Fruit fly (Drosophila melanogaster) whole organism, embryonic: ENCODE data around the gene CG10993.
A peak's percentile ranks its signal among the peaks of the same experiment; 100 is the strongest.

ENCODE experiments used
- Asciz ChIP-seq: fragments of 200-800 bp; sonication (Bioruptor generic); optimal IDR thresholded peaks from 2 replicates; lab custom pipeline; 2017; ENCODE audit warnings: missing biosample characterization, mild to moderate bottlenecking, missing genetic modification characterization, missing genetic modification reagents
- CG10321 ChIP-seq: fragments of 200-800 bp; sonication (Bioruptor generic); IDR thresholded peaks from 2 replicates; pipeline ENCODE4 v1.3.6; 2022; ENCODE audit warnings: missing biosample characterization, missing genetic modification characterization
- CG12391 ChIP-seq: fragments of 200-800 bp; sonication (Bioruptor generic); optimal IDR thresholded peaks from 3 replicates; lab custom pipeline; 2018; ENCODE audit warnings: missing biosample characterization, mild to moderate bottlenecking, missing genetic modification characterization, moderate library complexity
- CG12942 ChIP-seq: fragments of 200-800 bp; sonication (Bioruptor generic); optimal IDR thresholded peaks from 3 replicates; lab custom pipeline; 2016; ENCODE audit warnings: missing biosample characterization, missing genetic modification characterization
- CG13775 ChIP-seq: fragments of 200-800 bp; sonication (Bioruptor generic); optimal IDR thresholded peaks from 3 replicates; lab custom pipeline; 2017; ENCODE audit warnings: missing biosample characterization, mild to moderate bottlenecking, missing genetic modification characterization
- CG14710 ChIP-seq: fragments of 200-800 bp; sonication (Bioruptor generic); optimal IDR thresholded peaks from 3 replicates; lab custom pipeline; 2019; ENCODE audit warnings: missing biosample characterization, mild to moderate bottlenecking, missing genetic modification characterization, moderate library complexity
- CG15479 ChIP-seq: fragments of 200-800 bp; sonication (Bioruptor generic); optimal IDR thresholded peaks from 3 replicates; lab custom pipeline; 2019; ENCODE audit warnings: missing biosample characterization, mild to moderate bottlenecking, missing genetic modification characterization, moderate library complexity
- CG15601 ChIP-seq: fragments of 200-800 bp; sonication (Bioruptor generic); optimal IDR thresholded peaks from 3 replicates; lab custom pipeline; 2019; ENCODE audit warnings: missing biosample characterization, mild to moderate bottlenecking, missing genetic modification characterization, moderate library complexity
- CG17186 ChIP-seq: fragments of 200-800 bp; sonication (Bioruptor generic); optimal IDR thresholded peaks from 3 replicates; lab custom pipeline; 2017; ENCODE audit warnings: missing biosample characterization, missing genetic modification reagents, missing genetic modification characterization
- CG17328 ChIP-seq: fragments of 200-800 bp; sonication (Bioruptor generic); IDR thresholded peaks from 2 replicates; pipeline ENCODE4 v1.3.6; 2022; ENCODE audit warnings: missing biosample characterization, missing genetic modification characterization
- CG17359 ChIP-seq: fragments of 200-800 bp; sonication (Bioruptor generic); optimal IDR thresholded peaks from 3 replicates; lab custom pipeline; 2018; ENCODE audit warnings: missing biosample characterization, mild to moderate bottlenecking, missing genetic modification characterization, moderate library complexity
- CG18262 ChIP-seq: fragments of 200-800 bp; optimal IDR thresholded peaks from 3 replicates; lab custom pipeline; 2019; ENCODE audit warnings: missing biosample characterization, mild to moderate bottlenecking, missing genetic modification characterization, moderate library complexity
- CG3407 ChIP-seq: fragments of 200-800 bp; sonication (Bioruptor generic); optimal IDR thresholded peaks from 2 replicates; lab custom pipeline; 2018; ENCODE audit warnings: missing biosample characterization, mild to moderate bottlenecking, missing genetic modification characterization
- CG6175 ChIP-seq: fragments of 200-800 bp; sonication (Bioruptor generic); IDR thresholded peaks from 3 replicates; pipeline ENCODE4 v1.3.6; 2022; ENCODE audit warnings: missing biosample characterization, missing genetic modification characterization
- CG6791 ChIP-seq: fragments of 200-800 bp; sonication (Bioruptor generic); IDR thresholded peaks from 3 replicates; pipeline ENCODE4 v1.3.6; 2022; ENCODE audit warnings: missing biosample characterization, missing genetic modification characterization; ENCODE audit not compliant: partially characterized antibody
- CG8290 ChIP-seq, 3 experiments: fragments of 200-800 bp; sonication (Bioruptor generic); optimal IDR thresholded peaks; 2 replicates each; lab custom pipeline; 2016 to 2019; ENCODE audit warnings: missing biosample characterization in 3 of 3, missing genetic modification characterization in 3 of 3, mild to moderate bottlenecking in 2 of 3, moderate library complexity in 1 of 3
- Camta ChIP-seq: fragments of 200-800 bp; sonication (Bioruptor generic); optimal IDR thresholded peaks from 2 replicates; lab custom pipeline; 2016; ENCODE audit warnings: missing biosample characterization, missing genetic modification characterization
- Dbx ChIP-seq: fragments of 200-800 bp; sonication (Bioruptor generic); IDR thresholded peaks from 3 replicates; pipeline ENCODE4 v1.3.6; 2022; ENCODE audit warnings: missing biosample characterization, missing genetic modification characterization
- Deaf1 ChIP-seq: fragments of 200-800 bp; optimal IDR thresholded peaks from 3 replicates; lab custom pipeline; 2019; ENCODE audit warnings: missing biosample characterization, mild to moderate bottlenecking, missing genetic modification characterization, moderate library complexity
- Dip2 ChIP-seq: fragments of 200-800 bp; sonication (Bioruptor generic); IDR thresholded peaks from 2 replicates; pipeline ENCODE4 v1.3.6; 2022; ENCODE audit warnings: missing biosample characterization, missing genetic modification characterization
- Hsf ChIP-seq: fragments of 200-800 bp; sonication (Bioruptor generic); optimal IDR thresholded peaks from 3 replicates; lab custom pipeline; 2016; ENCODE audit warnings: missing biosample characterization, missing genetic modification characterization
- Lhr ChIP-seq: fragments of 200-800 bp; sonication (Bioruptor generic); optimal IDR thresholded peaks from 3 replicates; lab custom pipeline; 2017; ENCODE audit warnings: mild to moderate bottlenecking, missing biosample characterization, missing genetic modification reagents, missing genetic modification characterization
- Lpt ChIP-seq: fragments of >200 bp; optimal IDR thresholded peaks from 2 replicates; lab custom pipeline; 2018; ENCODE audit warnings: missing biosample characterization, missing genetic modification characterization
- Med ChIP-seq: fragments of 200-800 bp; sonication (Bioruptor generic); peaks from one replicate; lab custom pipeline; 2016; ENCODE audit warnings: missing biosample characterization, missing genetic modification characterization, mild to moderate bottlenecking, inconsistent platforms, moderate library complexity
- NFAT ChIP-seq: fragments of 200-800 bp; sonication (Bioruptor generic); IDR thresholded peaks from 2 replicates; pipeline ENCODE4 v1.3.6; 2022; ENCODE audit warnings: missing biosample characterization, missing genetic modification characterization
- Oli ChIP-seq: fragments of 200-800 bp; sonication (Bioruptor generic); optimal IDR thresholded peaks from 2 replicates; lab custom pipeline; 2018; ENCODE audit warnings: missing biosample characterization, mild to moderate bottlenecking, missing genetic modification characterization, moderate library complexity
- Ptx1 ChIP-seq: fragments of 200-800 bp; sonication (Bioruptor generic); IDR thresholded peaks from 2 replicates; pipeline ENCODE4 v1.3.6; 2022; ENCODE audit warnings: missing biosample characterization, missing genetic modification characterization
- Scr ChIP-seq: fragments of 200-800 bp; sonication (Bioruptor generic); IDR thresholded peaks from 2 replicates; pipeline ENCODE4 v1.3.6; 2022; ENCODE audit warnings: missing biosample characterization, missing genetic modification characterization; ENCODE audit not compliant: partially characterized antibody
- Taf1 ChIP-seq: fragments of 200-800 bp; sonication (Bioruptor generic); IDR thresholded peaks from 2 replicates; pipeline ENCODE4 v1.3.6; 2022; ENCODE audit warnings: missing biosample characterization, missing genetic modification characterization
- aop ChIP-seq: fragments of 200-800 bp; sonication (Bioruptor generic); IDR thresholded peaks from 2 replicates; pipeline ENCODE4 v1.3.6; 2022; ENCODE audit warnings: missing biosample characterization, missing genetic modification characterization
- bsh ChIP-seq, 2 experiments: fragments of 200-800 bp; sonication (Bioruptor generic); optimal IDR thresholded peaks; 2 replicates each; lab custom pipeline; 2017 to 2018; ENCODE audit warnings: mild to moderate bottlenecking in 2 of 2, missing biosample characterization in 2 of 2, missing genetic modification characterization in 2 of 2, moderate library complexity in 1 of 2
- chn ChIP-seq: fragments of 200-800 bp; sonication (Bioruptor generic); optimal IDR thresholded peaks from 2 replicates; lab custom pipeline; 2016; ENCODE audit warnings: missing biosample characterization, missing genetic modification characterization
- ci ChIP-seq: fragments of 200-800 bp; sonication (Bioruptor generic); IDR thresholded peaks from 3 replicates; pipeline ENCODE4 v1.3.6; 2022; ENCODE audit warnings: missing biosample characterization, missing genetic modification characterization
- dimm ChIP-seq: fragments of 200-800 bp; sonication (Bioruptor generic); IDR thresholded peaks from 2 replicates; pipeline ENCODE4 v1.3.6; 2022; ENCODE audit warnings: missing biosample characterization, missing genetic modification characterization
- disco-r ChIP-seq: fragments of 200-800 bp; sonication (Bioruptor generic); optimal IDR thresholded peaks from 2 replicates; lab custom pipeline; 2016; ENCODE audit warnings: missing biosample characterization, missing genetic modification characterization
- fd102C ChIP-seq: fragments of 200-800 bp; sonication (Bioruptor generic); optimal IDR thresholded peaks from 2 replicates; lab custom pipeline; 2018; ENCODE audit warnings: missing biosample characterization, mild to moderate bottlenecking, missing genetic modification characterization, moderate library complexity
- fd3F ChIP-seq: fragments of 200-800 bp; sonication (Bioruptor generic); optimal IDR thresholded peaks from 2 replicates; lab custom pipeline; 2018; ENCODE audit warnings: missing biosample characterization, mild to moderate bottlenecking, missing genetic modification characterization, moderate library complexity
- fu2 ChIP-seq: fragments of 200-800 bp; sonication (Bioruptor generic); optimal IDR thresholded peaks from 2 replicates; lab custom pipeline; 2016; ENCODE audit warnings: missing biosample characterization, missing genetic modification characterization
- gem ChIP-seq: fragments of 200-800 bp; sonication (Bioruptor generic); optimal IDR thresholded peaks from 2 replicates; lab custom pipeline; 2019; ENCODE audit warnings: missing biosample characterization, mild to moderate bottlenecking, missing genetic modification characterization, moderate library complexity
- gsb-n ChIP-seq: fragments of 200-800 bp; sonication (Bioruptor generic); optimal IDR thresholded peaks from 3 replicates; lab custom pipeline; 2018; ENCODE audit warnings: missing biosample characterization, mild to moderate bottlenecking, missing genetic modification characterization
- her ChIP-seq: fragments of 200-800 bp; sonication (Bioruptor generic); optimal IDR thresholded peaks from 2 replicates; lab custom pipeline; 2016; ENCODE audit warnings: missing biosample characterization, missing genetic modification characterization
- jing ChIP-seq: fragments of 200-800 bp; sonication (Bioruptor generic); optimal IDR thresholded peaks from 2 replicates; lab custom pipeline; 2018; ENCODE audit warnings: missing biosample characterization, mild to moderate bottlenecking, missing genetic modification characterization
- kah ChIP-seq: fragments of 200-800 bp; sonication (Bioruptor generic); optimal IDR thresholded peaks from 2 replicates; lab custom pipeline; 2018; ENCODE audit warnings: missing biosample characterization, mild to moderate bottlenecking, missing genetic modification characterization
- lbe ChIP-seq: fragments of 200-800 bp; sonication (Bioruptor generic); optimal IDR thresholded peaks from 2 replicates; lab custom pipeline; 2016; ENCODE audit warnings: missing biosample characterization, mild to moderate bottlenecking, missing genetic modification characterization
- maf-S ChIP-seq: fragments of 200-800 bp; sonication (Bioruptor generic); optimal IDR thresholded peaks from 2 replicates; lab custom pipeline; 2016; ENCODE audit warnings: missing biosample characterization, missing genetic modification characterization
- onecut ChIP-seq: fragments of 200-800 bp; sonication (Bioruptor generic); IDR thresholded peaks from 2 replicates; pipeline ENCODE4 v1.3.6; 2022; ENCODE audit warnings: missing biosample characterization, missing genetic modification characterization
- pum ChIP-seq: fragments of 200-800 bp; sonication (Bioruptor generic); optimal IDR thresholded peaks from 2 replicates; lab custom pipeline; 2016; ENCODE audit warnings: missing biosample characterization, missing genetic modification characterization
- ssp ChIP-seq: fragments of 200-800 bp; sonication (Bioruptor generic); IDR thresholded peaks from 2 replicates; pipeline ENCODE4 v1.3.6; 2022; ENCODE audit warnings: missing biosample characterization, missing genetic modification characterization
- yki ChIP-seq: fragments of >200 bp; optimal IDR thresholded peaks from 3 replicates; lab custom pipeline; 2018
- zfh2 ChIP-seq: fragments of 200-800 bp; sonication (Bioruptor generic); optimal IDR thresholded peaks from 2 replicates; lab custom pipeline; 2016; ENCODE audit warnings: missing biosample characterization, missing genetic modification characterization

The CG10993 gene

DNA sequence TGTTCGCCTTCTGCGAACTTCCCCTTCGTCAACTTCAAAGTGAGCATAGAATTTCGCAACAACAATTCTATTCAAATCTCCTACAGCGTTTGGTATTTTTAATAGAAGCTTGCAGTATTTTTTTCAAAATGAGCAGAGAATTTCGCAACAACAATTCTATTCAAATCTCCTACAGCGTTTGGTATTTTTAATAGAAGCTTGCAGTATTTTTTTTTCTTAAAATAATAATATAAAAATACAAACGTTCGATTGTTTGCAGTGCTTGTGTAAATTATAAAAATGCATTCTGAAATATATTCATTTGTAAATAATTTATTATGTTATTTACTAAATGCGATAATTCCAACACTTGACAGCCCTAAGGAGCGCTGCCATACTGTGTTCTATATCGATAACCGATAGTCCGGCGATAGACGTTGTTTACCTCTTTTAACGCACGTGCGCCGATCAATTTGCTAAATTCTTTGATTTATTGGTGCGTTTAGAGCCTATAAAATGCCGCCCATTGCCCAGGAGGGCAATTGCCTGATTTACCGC, 34.1 kb downstream of the CG10993 start, which contains the start of the genes CG32625 and Rtc1 (continued):
- peak; percentile 82 for TF ChIP-seq CG14710
- no peak for TF ChIP-seq CG6175 (GFP tag; lab: Robert Waterston, UW)
- peak; percentile 73; the same call in 2 of the 3 replicates for TF ChIP-seq ci
- peak; percentile 37 for TF ChIP-seq lbe
- no peak for TF ChIP-seq CG17186 (GFP tag; lab: Kevin White, UChicago)
- TF ChIP-seq CG12942 (GFP tag; lab: Kevin White, UChicago), result no peak
- TF ChIP-seq CG17359 (tag; lab: Kevin White, UChicago), result peak; percentile 51
- no peak for TF ChIP-seq Camta (GFP tag; lab: Kevin White, UChicago)
- peak; percentile 45 for TF ChIP-seq CG18262 (tag; lab: Kevin White, UChicago)
- no peak for TF ChIP-seq fd102C (GFP tag; lab: Kevin White, UChicago)
- TF ChIP-seq CG3407 (GFP tag; lab: Kevin White, UChicago), result no peak
- no peak for TF ChIP-seq NFAT (GFP tag; lab: Robert Waterston, UW)
- TF ChIP-seq Deaf1 (tag; lab: Kevin White, UChicago), result peak; percentile 22
- TF ChIP-seq Oli (tag; lab: Kevin White, UChicago), result peak; percentile 17
- no peak for TF ChIP-seq maf-S (GFP tag; lab: Kevin White, UChicago)
- TF ChIP-seq zfh2 (GFP tag; lab: Kevin White, UChicago), result no peak
- no peak for TF ChIP-seq fu2 (GFP tag; lab: Kevin White, UChicago)
- no peak for TF ChIP-seq disco-r (GFP tag; lab: Kevin White, UChicago)
- TF ChIP-seq ssp, result no peak
- peak; percentile 59 for TF ChIP-seq CG13775 (GFP tag; lab: Kevin White, UChicago)
- TF ChIP-seq gem (tag; lab: Kevin White, UChicago), result peak; percentile 74
- peak; percentile 13 for TF ChIP-seq CG8290 (GFP tag; optimal IDR thresholded peaks at IDR 0.05; lab: Kevin White, UChicago)
- peak; percentile 30 to 57 for TF ChIP-seq CG8290 (tag; optimal IDR thresholded peaks at IDR 0.05; lab: Kevin White, UChicago)
- peak; percentile 7 for TF ChIP-seq gsb-n (tag; lab: Kevin White, UChicago)
- TF ChIP-seq pum (GFP tag; lab: Kevin White, UChicago), result no peak
- TF ChIP-seq Ptx1, result peak; percentile 42
- TF ChIP-seq fd3F (GFP tag; lab: Kevin White, UChicago), result peak; percentile 14
- no peak for TF ChIP-seq aop
- TF ChIP-seq CG15479 (GFP tag; lab: Kevin White, UChicago), result peak; percentile 54
- TF ChIP-seq jing, result no peak
- TF ChIP-seq Dip2 (GFP tag; lab: Robert Waterston, UW), result no peak
- TF ChIP-seq onecut, result no peak
- TF ChIP-seq CG10321 (GFP tag; lab: Robert Waterston, UW), result no peak
- TF ChIP-seq her (GFP tag; lab: Kevin White, UChicago), result no peak
- TF ChIP-seq kah (GFP tag; lab: Kevin White, UChicago), result no peak
- TF ChIP-seq Dbx, result peak; percentile 42; the same call in 1 of the 3 replicates
- peak; percentile 51 for TF ChIP-seq Lhr (GFP tag; lab: Kevin White, UChicago)
- peak; percentile 75 for TF ChIP-seq CG12391 (tag; lab: Kevin White, UChicago)
- TF ChIP-seq CG6791, result peak; percentile 47; the same call in 1 of the 3 replicates
- TF ChIP-seq Hsf (GFP tag; lab: Kevin White, UChicago), result peak; percentile 28
- peak; percentile 36; the same call in 1 of the 2 replicates for TF ChIP-seq Taf1 (GFP tag; lab: Robert Waterston, UW)
- TF ChIP-seq Lpt, result no peak
- TF ChIP-seq CG15601 (tag; lab: Kevin White, UChicago), result peak; percentile 54
- TF ChIP-seq bsh (GFP tag; optimal IDR thresholded peaks at IDR 0.05; lab: Kevin White, UChicago), result peak in 1 of 2 experiments; percentile 49
- TF ChIP-seq chn, result no peak
- TF ChIP-seq CG17328 (GFP tag; lab: Robert Waterston, UW), result peak; percentile 54; the same call in 1 of the 2 replicates
- peak; percentile 63 for TF ChIP-seq Scr (GFP tag; lab: Robert Waterston, UW)
- no peak for TF ChIP-seq Asciz (GFP tag; lab: Kevin White, UChicago)
- peak; percentile 69 for TF ChIP-seq Med (GFP tag; lab: Kevin White, UChicago)
- no peak for TF ChIP-seq yki (lab: Kevin White, UChicago)
- TF ChIP-seq dimm, result no peak
